Fruit fly (Drosophila melanogaster): ENCODE measurements around the gene CG46519.
"Not testable (repeated sequence)": the region's sequence is repeated elsewhere in the genome, so short reads cannot be mapped to it uniquely, and the experiment has no call there.

dm6 chrX:22226273-22226672 lies 5.1 kb upstream of the CG46519 start, which contains the start of gene CG46518:
- TF ChIP-seq CTCF, CG8478 (optimal IDR thresholded peaks at IDR 0.05): not testable (repeated sequence)
